Worm (Caenorhabditis elegans): ENCODE data around the gene mlc-1.
"Not testable (repeated sequence)": the region's sequence is repeated elsewhere in the genome, so short reads cannot be mapped to it uniquely, and the experiment has no call there.

DNA sequence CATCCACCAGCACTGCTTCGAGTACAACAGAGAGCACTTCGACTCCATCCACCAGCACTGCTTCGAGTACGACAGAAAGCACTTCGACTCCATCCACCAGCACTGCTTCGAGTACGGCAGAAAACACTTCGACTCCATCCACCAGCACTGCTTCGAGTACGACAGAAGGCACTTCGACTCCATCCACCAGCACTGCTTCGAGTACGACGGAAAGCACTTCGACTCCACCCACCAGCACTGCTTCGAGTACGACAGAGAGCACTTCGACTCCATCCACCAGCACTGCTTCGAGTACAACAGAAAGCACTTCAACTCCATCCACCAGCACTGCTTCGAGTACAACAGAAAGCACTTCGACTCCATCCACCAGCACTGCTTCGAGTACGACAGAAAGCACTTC is 14.3 kb upstream of the mlc-1 start:
- TF ChIP-seq tbx-37 (GFP tag; conservative IDR thresholded peaks at IDR 0.05); ama-1 (optimal IDR thresholded peaks at IDR 0.05); tra-4 (tag; optimal IDR thresholded peaks at IDR 0.05); ets-7 (tag; optimal IDR thresholded peaks at IDR 0.05); tbx-11 (GFP tag; IDR thresholded peaks at IDR 0.05): not testable (repeated sequence)
- peak; percentile 32 for TF ChIP-seq scrt-1 (GFP tag; IDR thresholded peaks at IDR 0.05)
